Worm (Caenorhabditis elegans): ENCODE results near the gene T05C7.7.

Gene T05C7.7

DNA sequence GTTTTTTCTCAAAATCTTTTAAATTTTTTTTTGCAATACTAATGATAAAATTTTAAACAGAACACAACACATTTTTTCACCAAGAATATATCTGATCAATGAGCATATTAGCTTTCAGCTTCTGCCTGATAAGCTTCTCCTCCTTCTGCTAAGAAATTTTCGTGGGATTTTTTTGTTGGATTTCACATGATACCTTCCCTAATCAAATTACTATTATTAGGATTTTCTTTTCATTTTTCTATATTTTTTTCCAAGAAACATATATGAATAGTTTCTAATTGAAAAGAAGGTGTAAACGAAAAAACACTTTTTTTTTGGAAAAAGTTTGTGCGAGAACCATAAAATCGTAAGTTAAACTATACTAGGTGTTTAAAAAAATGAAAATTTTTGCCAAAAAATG, 11.6 kb downstream of the T05C7.7 start:
- TF ChIP-seq F10E7.11 (tag; optimal IDR thresholded peaks at IDR 0.05) = no peak
- TF ChIP-seq lsl-1 (GFP tag; optimal IDR thresholded peaks at IDR 0.05) = no peak
- TF ChIP-seq nhr-90 (tag; optimal IDR thresholded peaks at IDR 0.05) = no peak

DNA sequence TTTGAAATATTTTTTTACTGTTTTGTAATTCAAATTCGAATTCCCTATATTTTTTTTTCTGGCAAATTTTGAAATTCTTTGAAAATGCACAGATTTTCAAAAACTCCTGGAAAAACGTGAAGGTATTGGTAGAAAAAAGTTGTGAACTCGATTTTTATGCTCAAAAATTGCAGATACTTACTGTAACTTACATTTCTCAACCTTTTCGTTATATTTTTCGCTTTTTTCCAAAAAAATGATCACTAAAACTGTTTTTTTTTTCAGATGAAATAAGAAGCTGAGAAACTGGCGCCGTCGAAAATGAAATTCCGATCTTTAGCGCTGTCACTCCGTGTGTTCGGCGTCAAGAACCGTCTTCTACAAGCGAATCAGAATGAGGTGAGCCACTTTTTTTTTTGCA, 14.5 kb downstream of the T05C7.7 start, which contains the start of gene T05C7.8:
TSS of gene T05C7.8 (plus strand) at position 301 of the 400 bp plus-strand sequence.
- TF ChIP-seq B0261.1 (tag; optimal IDR thresholded peaks at IDR 0.05) (no peak), lin-26 (GFP tag; IDR thresholded peaks at IDR 0.05) (no peak), attf-6 (GFP tag; IDR thresholded peaks at IDR 0.05) (no peak), snpc-1.3 (tag; optimal IDR thresholded peaks at IDR 0.05; ENCODE audit: insufficient read depth) (no peak), nfya-2 (GFP tag; IDR thresholded peaks at IDR 0.05) (no peak), egl-44 (GFP tag; IDR thresholded peaks at IDR 0.05) (no peak), mcd-1 (GFP tag; IDR thresholded peaks at IDR 0.05) (no peak), rcor-1 (GFP tag; IDR thresholded peaks at IDR 0.05) (no peak), F23B12.7 (tag; optimal IDR thresholded peaks at IDR 0.05; ENCODE audit: insufficient read depth) (no peak), egl-18 (GFP tag; IDR thresholded peaks at IDR 0.05) (no peak), unc-130 (GFP tag; optimal IDR thresholded peaks at IDR 0.05) (no peak), rpc-1 (optimal IDR thresholded peaks at IDR 0.05) (no peak), rpc-1 (tag; optimal IDR thresholded peaks at IDR 0.05) (no peak), snpc-4 (GFP tag; optimal IDR thresholded peaks at IDR 0.05) (no peak), snpc-4 (tag; optimal IDR thresholded peaks at IDR 0.05) (no peak), somi-1 (GFP tag; optimal IDR thresholded peaks at IDR 0.05) (no peak), ekl-4 (GFP tag; IDR thresholded peaks at IDR 0.05) (no peak), Y53G8AR.9 (GFP tag; conservative IDR thresholded peaks at IDR 0.05) (no peak), ama-1 (optimal IDR thresholded peaks at IDR 0.05) (no peak), ama-1 (GFP tag; optimal IDR thresholded peaks at IDR 0.05) (no peak), D2030.7 (GFP tag; IDR thresholded peaks at IDR 0.05) (no peak), zfh-2 (GFP tag; conservative IDR thresholded peaks at IDR 0.05) (no peak)

DNA sequence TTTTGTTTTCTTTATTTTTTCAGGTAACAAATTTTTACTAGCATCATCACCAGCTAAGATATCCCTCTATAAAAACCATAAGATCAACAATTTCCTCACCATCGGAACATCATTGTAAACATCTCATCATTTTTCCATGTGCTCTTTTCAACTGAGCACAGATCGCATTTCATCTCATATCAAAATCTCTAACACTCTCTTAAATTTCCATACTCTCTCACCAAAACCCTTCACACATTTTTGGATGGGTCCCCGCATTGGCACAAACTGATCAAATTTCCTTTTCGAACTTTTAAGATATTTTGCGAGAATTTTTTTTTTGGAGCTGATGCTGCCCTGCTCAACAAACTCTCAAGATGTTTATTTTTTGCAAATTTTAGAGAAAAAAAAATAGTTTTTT, 15.9 kb downstream of the T05C7.7 start:
- TF ChIP-seq repo-1 (tag; optimal IDR thresholded peaks at IDR 0.05) = no peak
- TF ChIP-seq K12H6.12 (tag; optimal IDR thresholded peaks at IDR 0.05) = no peak
- no peak for TF ChIP-seq mcd-1 (GFP tag; IDR thresholded peaks at IDR 0.05)
- no peak for TF ChIP-seq B0261.1 (tag; optimal IDR thresholded peaks at IDR 0.05)
- no peak for TF ChIP-seq snpc-4 (GFP tag; optimal IDR thresholded peaks at IDR 0.05)
- TF ChIP-seq snpc-4 (tag; optimal IDR thresholded peaks at IDR 0.05) = no peak
- no peak for TF ChIP-seq attf-5 (GFP tag; optimal IDR thresholded peaks at IDR 0.05)
- no peak for TF ChIP-seq snpc-1.1 (tag; optimal IDR thresholded peaks at IDR 0.05; ENCODE audit: insufficient read depth)
- no peak for TF ChIP-seq nhr-90 (tag; optimal IDR thresholded peaks at IDR 0.05)
- TF ChIP-seq C06A6.2 (GFP tag; conservative IDR thresholded peaks at IDR 0.05) = no peak
- no peak for TF ChIP-seq F39B2.1 (GFP tag; IDR thresholded peaks at IDR 0.05)
- TF ChIP-seq akir-1 (GFP tag; optimal IDR thresholded peaks at IDR 0.05) = no peak

DNA sequence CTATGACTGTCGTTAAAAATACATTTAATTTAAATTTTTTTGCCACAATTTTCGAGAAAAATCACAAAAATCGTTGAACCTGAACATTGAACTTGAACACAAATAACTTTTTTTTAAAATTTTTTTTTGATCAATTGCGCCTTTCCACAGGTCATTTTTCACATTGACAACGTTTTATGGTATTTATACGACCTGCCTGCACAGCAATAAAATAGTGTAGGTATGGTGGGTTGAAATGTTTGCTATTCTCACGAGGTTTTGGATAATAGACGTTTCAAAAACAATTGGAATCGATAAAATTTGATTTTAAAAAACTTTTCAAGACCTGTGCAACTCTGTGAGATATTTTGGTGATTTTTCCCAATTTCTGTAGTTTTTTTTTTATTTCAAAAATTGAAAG, 16.7 kb downstream of the T05C7.7 start:
- TF ChIP-seq C06A6.2 (GFP tag; conservative IDR thresholded peaks at IDR 0.05) = no peak
- no peak for TF ChIP-seq K11D2.4 (GFP tag; IDR thresholded peaks at IDR 0.05)
- TF ChIP-seq Y79H2A.3 (GFP tag; conservative IDR thresholded peaks at IDR 0.05) = no peak
- no peak for TF ChIP-seq madf-3 (GFP tag; IDR thresholded peaks at IDR 0.05)
- TF ChIP-seq attf-3 (GFP tag; conservative IDR thresholded peaks at IDR 0.05) = no peak
- no peak for TF ChIP-seq rcor-1 (GFP tag; IDR thresholded peaks at IDR 0.05)
- TF ChIP-seq lin-26 (GFP tag; IDR thresholded peaks at IDR 0.05) = no peak
- TF ChIP-seq mes-4 (tag; optimal IDR thresholded peaks at IDR 0.05) = no peak
- TF ChIP-seq lir-1 (GFP tag; conservative IDR thresholded peaks at IDR 0.05) = no peak
- TF ChIP-seq fkh-3 (tag; optimal IDR thresholded peaks at IDR 0.05) = no peak
- TF ChIP-seq tbp1 (GFP tag; optimal IDR thresholded peaks at IDR 0.05) = no peak
- TF ChIP-seq attf-5 (GFP tag; optimal IDR thresholded peaks at IDR 0.05) = no peak
- no peak for TF ChIP-seq bed-1 (GFP tag; IDR thresholded peaks at IDR 0.05)
